Fruit fly (Drosophila melanogaster): ENCODE measurements around the gene CG18754.
A peak's percentile ranks its signal among the peaks of the same experiment; 100 is the strongest.

Gene CG18754

dm6 chr3R:23722680-23723372 lies 39.0 kb downstream of the CG18754 start, which contains the start of gene CG10365 (continued):
- TF ChIP-seq PHDP (tag; optimal IDR thresholded peaks at IDR 0.05) (peak; percentile 96), Dad (GFP tag; optimal IDR thresholded peaks at IDR 0.05) (no peak), CG32532 (GFP tag; IDR thresholded peaks at IDR 0.05) (peak; percentile 91), stwl (tag; optimal IDR thresholded peaks at IDR 0.05) (no peak), sima (GFP tag; optimal IDR thresholded peaks at IDR 0.05) (no peak), zfh1 (GFP tag; IDR thresholded peaks at IDR 0.05) (0 out of 3 replicates have a peak, but pooled peaks have one; percentile 50), CG2116 (GFP tag; optimal IDR thresholded peaks at IDR 0.05) (peak; percentile 56), Aef1 (GFP tag; IDR thresholded peaks at IDR 0.05) (peak; percentile 78), wdn (GFP tag; IDR thresholded peaks at IDR 0.05) (peak; percentile 70), tin (GFP tag; optimal IDR thresholded peaks at IDR 0.05) (peak; percentile 67), sob (GFP tag; IDR thresholded peaks at IDR 0.05) (peak; percentile 80), Taf1 (GFP tag; IDR thresholded peaks at IDR 0.05) (no peak), kay (GFP tag; optimal IDR thresholded peaks at IDR 0.05) (peak; percentile 40), fd64A (GFP tag; optimal IDR thresholded peaks at IDR 0.05) (no peak), Eip74EF (GFP tag; optimal IDR thresholded peaks at IDR 0.05) (peak in 1 of 2 experiments; percentile 93), ham (GFP tag; IDR thresholded peaks at IDR 0.05) (no peak), Usf (GFP tag; optimal IDR thresholded peaks at IDR 0.05) (peak; percentile 25), ac (GFP tag; optimal IDR thresholded peaks at IDR 0.05) (no peak), Atf6 (GFP tag; IDR thresholded peaks at IDR 0.05) (peak; percentile 94), CG14667 (GFP tag; IDR thresholded peaks at IDR 0.05) (peak; percentile 62), lov (optimal IDR thresholded peaks at IDR 0.05) (no peak), lov (GFP tag; IDR thresholded peaks at IDR 0.05) (no peak), CG31224 (GFP tag; IDR thresholded peaks at IDR 0.05) (no peak), Opbp (GFP tag; IDR thresholded peaks at IDR 0.05; ENCODE audit: partially characterized antibody) (no peak), CG12071 (GFP tag; optimal IDR thresholded peaks at IDR 0.05) (no peak), CG13123 (GFP tag; optimal IDR thresholded peaks at IDR 0.05) (peak; percentile 78), emc (GFP tag; optimal IDR thresholded peaks at IDR 0.05) (no peak), CG3726 (GFP tag; IDR thresholded peaks at IDR 0.05) (peak; percentile 66; the same call in 1 of the 3 replicates), CG7745 (tag; optimal IDR thresholded peaks at IDR 0.05) (no peak), CG18619 (GFP tag; optimal IDR thresholded peaks at IDR 0.05) (peak; percentile 79), prd (optimal IDR thresholded peaks at IDR 0.05) (no peak), prd (GFP tag; IDR thresholded peaks at IDR 0.05) (peak; percentile 77), CG1233 (GFP tag; optimal IDR thresholded peaks at IDR 0.05) (peak; percentile 75), Jarid2 (GFP tag; optimal IDR thresholded peaks at IDR 0.05) (no peak), CG3163 (GFP tag; optimal IDR thresholded peaks at IDR 0.05) (no peak), CG17385 (GFP tag; optimal IDR thresholded peaks at IDR 0.05) (peak; percentile 84), C15 (GFP tag; IDR thresholded peaks at IDR 0.05) (peak; percentile 62; the same call in 2 of the 3 replicates), CG12219 (GFP tag; optimal IDR thresholded peaks at IDR 0.05) (peak; percentile 59), psq (GFP tag; optimal IDR thresholded peaks at IDR 0.05) (peak; percentile 52), unpg (GFP tag; optimal IDR thresholded peaks at IDR 0.05) (peak; percentile 93), CG5245 (GFP tag; optimal IDR thresholded peaks at IDR 0.05) (peak; percentile 65), CG15514 (GFP tag; optimal IDR thresholded peaks at IDR 0.05) (peak; percentile 21), wor (GFP tag; IDR thresholded peaks at IDR 0.05) (peak; percentile 57), repo (GFP tag; optimal IDR thresholded peaks at IDR 0.05) (no peak), CG12769 (tag; optimal IDR thresholded peaks at IDR 0.05) (peak; percentile 70), fd96Cb (tag; optimal IDR thresholded peaks at IDR 0.05) (peak; percentile 86), al (GFP tag; IDR thresholded peaks at IDR 0.05) (peak; percentile 68), HLHmδ (GFP tag; optimal IDR thresholded peaks at IDR 0.05) (no peak), HmgD (GFP tag; optimal IDR thresholded peaks at IDR 0.05) (no peak), Hmr (GFP tag; optimal IDR thresholded peaks at IDR 0.05) (peak; percentile 94)
